Fruit fly (Drosophila melanogaster) whole organism, embryonic: ENCODE measurements around the gene CG34039.

Source experiments
- Atf3 ChIP-seq: fragments of 200-800 bp; sonication (Bioruptor generic); optimal IDR thresholded peaks from 3 replicates; lab custom pipeline; 2016; ENCODE audit warnings: missing biosample characterization, missing genetic modification characterization
- Bgb ChIP-seq: fragments of 200-800 bp; sonication (Bioruptor generic); IDR thresholded peaks from 2 replicates; pipeline ENCODE4 v1.3.6; 2022; ENCODE audit warnings: missing biosample characterization, missing genetic modification characterization; ENCODE audit not compliant: partially characterized antibody
- CG12942 ChIP-seq: fragments of 200-800 bp; sonication (Bioruptor generic); optimal IDR thresholded peaks from 3 replicates; lab custom pipeline; 2016; ENCODE audit warnings: missing biosample characterization, missing genetic modification characterization
- CG14860 ChIP-seq: fragments of 200-800 bp; sonication (Bioruptor generic); IDR thresholded peaks from 3 replicates; pipeline ENCODE4 v1.3.6; 2022; ENCODE audit warnings: missing biosample characterization, missing genetic modification characterization; ENCODE audit not compliant: partially characterized antibody
- CG15601 ChIP-seq: fragments of 200-800 bp; sonication (Bioruptor generic); optimal IDR thresholded peaks from 3 replicates; lab custom pipeline; 2019; ENCODE audit warnings: missing biosample characterization, mild to moderate bottlenecking, missing genetic modification characterization, moderate library complexity
- CG1603 ChIP-seq: fragments of 200-800 bp; sonication (Bioruptor generic); optimal IDR thresholded peaks from 2 replicates; lab custom pipeline; 2019; ENCODE audit warnings: missing biosample characterization, mild to moderate bottlenecking, missing genetic modification characterization, moderate library complexity
- CG16863 ChIP-seq: fragments of 200-800 bp; sonication (Bioruptor generic); optimal IDR thresholded peaks from 3 replicates; lab custom pipeline; 2016; ENCODE audit warnings: missing biosample characterization, missing genetic modification characterization
- CG17829 ChIP-seq: fragments of 200-800 bp; optimal IDR thresholded peaks from 2 replicates; lab custom pipeline; 2019; ENCODE audit warnings: missing biosample characterization, mild to moderate bottlenecking, missing genetic modification characterization, moderate library complexity
- CG33213 ChIP-seq: fragments of 200-800 bp; sonication (Bioruptor generic); optimal IDR thresholded peaks from 3 replicates; lab custom pipeline; 2016; ENCODE audit warnings: missing biosample characterization, missing genetic modification characterization
- CG34224 ChIP-seq: fragments of 200-800 bp; sonication (Bioruptor generic); IDR thresholded peaks from 3 replicates; pipeline ENCODE4 v1.3.6; 2022; ENCODE audit warnings: missing biosample characterization, missing genetic modification characterization; ENCODE audit not compliant: partially characterized antibody
- CG5180 ChIP-seq: fragments of 200-800 bp; sonication (Bioruptor generic); optimal IDR thresholded peaks from 3 replicates; lab custom pipeline; 2017; ENCODE audit warnings: missing biosample characterization, missing genetic modification characterization, mild to moderate bottlenecking, moderate library complexity, missing genetic modification reagents
- CG6791 ChIP-seq: fragments of 200-800 bp; sonication (Bioruptor generic); IDR thresholded peaks from 3 replicates; pipeline ENCODE4 v1.3.6; 2022; ENCODE audit warnings: missing biosample characterization, missing genetic modification characterization; ENCODE audit not compliant: partially characterized antibody
- CG9727 ChIP-seq: fragments of 200-800 bp; sonication (Bioruptor generic); optimal IDR thresholded peaks from 3 replicates; lab custom pipeline; 2017; ENCODE audit warnings: missing biosample characterization, mild to moderate bottlenecking, missing genetic modification characterization
- CHES-1-like ChIP-seq: fragments of 200-800 bp; sonication (Bioruptor generic); optimal IDR thresholded peaks from 2 replicates; lab custom pipeline; 2016; ENCODE audit warnings: missing biosample characterization, missing genetic modification characterization
- D ChIP-seq, 2 experiments: fragments of 200-800 bp in 1 of 2; fragments of >200 bp in 1 of 2; sonication (Bioruptor generic) in 1 of 2; optimal IDR thresholded peaks; 2 replicates in 1 of 2; 3 replicates in 1 of 2; lab custom pipeline; 2017; ENCODE audit warnings: mild to moderate bottlenecking in 1 of 2, missing biosample characterization in 1 of 2, missing genetic modification characterization in 1 of 2, missing genetic modification reagents in 1 of 2
- Deaf1 ChIP-seq: fragments of 200-800 bp; optimal IDR thresholded peaks from 3 replicates; lab custom pipeline; 2019; ENCODE audit warnings: missing biosample characterization, mild to moderate bottlenecking, missing genetic modification characterization, moderate library complexity
- Drgx ChIP-seq: fragments of 200-800 bp; sonication (Bioruptor generic); IDR thresholded peaks from 2 replicates; pipeline ENCODE4 v1.3.6; 2022; ENCODE audit warnings: missing biosample characterization, missing genetic modification characterization
- Ets65A ChIP-seq: fragments of 200-800 bp; sonication (Bioruptor generic); peaks from one replicate; lab custom pipeline; 2016; ENCODE audit warnings: missing biosample characterization, missing genetic modification characterization
- Gsc ChIP-seq: fragments of 200-800 bp; sonication (Bioruptor generic); IDR thresholded peaks from 2 replicates; pipeline ENCODE4 v1.3.6; 2022; ENCODE audit warnings: missing biosample characterization, missing genetic modification characterization
- HmgD ChIP-seq: fragments of 200-800 bp; sonication (Bioruptor generic); optimal IDR thresholded peaks from 3 replicates; lab custom pipeline; 2016; ENCODE audit warnings: missing biosample characterization, missing genetic modification characterization
- Jarid2 ChIP-seq: fragments of 200-800 bp; sonication (Bioruptor generic); optimal IDR thresholded peaks from 3 replicates; lab custom pipeline; 2017; ENCODE audit warnings: mild to moderate bottlenecking, missing biosample characterization, missing genetic modification reagents, missing genetic modification characterization
- Lim3 ChIP-seq: fragments of 200-800 bp; sonication (Bioruptor generic); IDR thresholded peaks from 2 replicates; pipeline ENCODE4 v1.3.6; 2022; ENCODE audit warnings: missing biosample characterization, missing genetic modification characterization
- Nf-YA ChIP-seq: fragments of 200-800 bp; sonication (Bioruptor generic); IDR thresholded peaks from 2 replicates; pipeline ENCODE4 v1.3.6; 2022; ENCODE audit warnings: missing biosample characterization, missing genetic modification characterization
- Nf-YB ChIP-seq: fragments of 200-800 bp; sonication (Bioruptor generic); optimal IDR thresholded peaks from 3 replicates; lab custom pipeline; 2019; ENCODE audit warnings: missing biosample characterization, mild to moderate bottlenecking, missing genetic modification characterization, moderate library complexity
- Opbp ChIP-seq: fragments of 200-800 bp; sonication (Bioruptor generic); IDR thresholded peaks from 3 replicates; pipeline ENCODE4 v1.3.6; 2022; ENCODE audit warnings: missing biosample characterization, missing genetic modification characterization; ENCODE audit not compliant: partially characterized antibody
- Sin3A ChIP-seq: fragments of >200 bp; optimal IDR thresholded peaks from 2 replicates; lab custom pipeline; 2018
- abd-A ChIP-seq: fragments of 200-800 bp; sonication (Bioruptor generic); optimal IDR thresholded peaks from 3 replicates; lab custom pipeline; 2019; ENCODE audit warnings: missing biosample characterization, mild to moderate bottlenecking, missing genetic modification characterization, moderate library complexity
- amos ChIP-seq: fragments of 200-800 bp; sonication (Bioruptor generic); IDR thresholded peaks from 2 replicates; pipeline ENCODE4 v1.3.6; 2022; ENCODE audit warnings: missing biosample characterization, missing genetic modification characterization; ENCODE audit not compliant: partially characterized antibody
- ato ChIP-seq: fragments of 200-800 bp; sonication (Bioruptor generic); IDR thresholded peaks from 2 replicates; pipeline ENCODE4 v1.3.6; 2022; ENCODE audit warnings: missing biosample characterization, missing genetic modification characterization; ENCODE audit not compliant: partially characterized antibody
- cg ChIP-seq: fragments of 200-800 bp; sonication (Bioruptor generic); optimal IDR thresholded peaks from 3 replicates; lab custom pipeline; 2019; ENCODE audit warnings: missing biosample characterization, mild to moderate bottlenecking, missing genetic modification characterization, moderate library complexity
- chm ChIP-seq: fragments of 200-800 bp; sonication (Bioruptor generic); IDR thresholded peaks from 2 replicates; pipeline ENCODE4 v1.3.6; 2022; ENCODE audit warnings: missing biosample characterization, missing genetic modification characterization
- ewg ChIP-seq: fragments of 200-800 bp; sonication (Bioruptor generic); optimal IDR thresholded peaks from 3 replicates; lab custom pipeline; 2017; ENCODE audit warnings: mild to moderate bottlenecking, missing biosample characterization, missing genetic modification reagents, missing genetic modification characterization
- gsb-n ChIP-seq: fragments of 200-800 bp; sonication (Bioruptor generic); optimal IDR thresholded peaks from 3 replicates; lab custom pipeline; 2018; ENCODE audit warnings: missing biosample characterization, mild to moderate bottlenecking, missing genetic modification characterization
- hkb ChIP-seq, 2 experiments: fragments of 200-800 bp in 1 of 2; fragments of >200 bp in 1 of 2; sonication (Bioruptor generic) in 1 of 2; IDR thresholded peaks in 1 of 2; optimal IDR thresholded peaks in 1 of 2; 2 replicates each; pipeline versions ENCODE4 v1.3.6 to Lab custom; 2017 to 2022; ENCODE audit warnings: missing biosample characterization in 1 of 2, missing genetic modification characterization in 1 of 2
- hth ChIP-seq: fragments of >200 bp; optimal IDR thresholded peaks from 2 replicates; lab custom pipeline; 2017; ENCODE audit warnings: inconsistent platforms
- jigr1 ChIP-seq: fragments of 200-800 bp; sonication (Bioruptor generic); IDR thresholded peaks from 3 replicates; pipeline ENCODE4 v1.3.6; 2022; ENCODE audit warnings: missing biosample characterization, missing genetic modification characterization
- ken ChIP-seq: fragments of 200-800 bp; sonication (Bioruptor generic); IDR thresholded peaks from 3 replicates; pipeline ENCODE4 v1.3.6; 2022; ENCODE audit warnings: missing biosample characterization, missing genetic modification characterization
- lmd ChIP-seq: fragments of 200-800 bp; sonication (Bioruptor generic); IDR thresholded peaks from 2 replicates; pipeline ENCODE4 v1.3.6; 2022; ENCODE audit warnings: missing biosample characterization, missing genetic modification characterization
- mirr ChIP-seq: fragments of 200-800 bp; sonication (Bioruptor generic); optimal IDR thresholded peaks from 3 replicates; lab custom pipeline; 2018; ENCODE audit warnings: missing biosample characterization, mild to moderate bottlenecking, missing genetic modification characterization
- pfk ChIP-seq: fragments of 200-800 bp; sonication (Bioruptor generic); optimal IDR thresholded peaks from 2 replicates; lab custom pipeline; 2018; ENCODE audit warnings: missing biosample characterization, mild to moderate bottlenecking, missing genetic modification characterization, moderate library complexity
- phol ChIP-seq: fragments of 200-800 bp; sonication (Bioruptor generic); optimal IDR thresholded peaks from 3 replicates; lab custom pipeline; 2018; ENCODE audit warnings: missing biosample characterization, mild to moderate bottlenecking, missing genetic modification characterization, moderate library complexity
- sc ChIP-seq, 3 experiments: fragments of >200 bp in 2 of 3; fragments of 200-800 bp in 1 of 3; sonication (Bioruptor generic) in 1 of 3; optimal IDR thresholded peaks; 2 replicates in 2 of 3; 3 replicates in 1 of 3; lab custom pipeline; 2017; ENCODE audit warnings: mild to moderate bottlenecking in 1 of 3, missing biosample characterization in 1 of 3, missing genetic modification characterization in 1 of 3, missing genetic modification reagents in 1 of 3
- sd ChIP-seq: fragments of 200-800 bp; sonication (Bioruptor generic); optimal IDR thresholded peaks from 3 replicates; lab custom pipeline; 2018; ENCODE audit warnings: missing biosample characterization, mild to moderate bottlenecking, missing genetic modification characterization, moderate library complexity
- seq ChIP-seq: fragments of 200-800 bp; sonication (Bioruptor generic); IDR thresholded peaks from 2 replicates; pipeline ENCODE4 v1.3.6; 2022; ENCODE audit warnings: missing biosample characterization, missing genetic modification characterization
- tna ChIP-seq: fragments of 200-800 bp; sonication (Bioruptor generic); IDR thresholded peaks from 2 replicates; pipeline ENCODE4 v1.3.6; 2022; ENCODE audit warnings: missing biosample characterization, missing genetic modification characterization; ENCODE audit not compliant: partially characterized antibody
- twi ChIP-seq: fragments of 200-800 bp; optimal IDR thresholded peaks from 2 replicates; lab custom pipeline; 2019; ENCODE audit warnings: missing biosample characterization, mild to moderate bottlenecking, missing genetic modification characterization, moderate library complexity
- vfl ChIP-seq: fragments of 200-800 bp; sonication (Bioruptor generic); optimal IDR thresholded peaks from 2 replicates; lab custom pipeline; 2016; ENCODE audit warnings: missing biosample characterization, missing genetic modification characterization
- z ChIP-seq: fragments of 200-800 bp; sonication (Bioruptor generic); IDR thresholded peaks from 3 replicates; pipeline ENCODE4 v1.3.6; 2022; ENCODE audit warnings: missing biosample characterization, missing genetic modification characterization

CG34039 gene

dm6 chr3L:14578896-14579295, 19.1 kb downstream of the CG34039 start:
- TF ChIP-seq lmd (GFP tag; lab: Robert Waterston, UW) (no peak), Ets65A (no peak), ken (GFP tag; lab: Robert Waterston, UW) (no peak), vfl (GFP tag; lab: Kevin White, UChicago) (no peak), CG17829 (tag; lab: Kevin White, UChicago) (peak; percentile 19), HmgD (GFP tag; lab: Kevin White, UChicago) (peak; percentile 8), Sin3A (lab: Kevin White, UChicago) (no peak), gsb-n (tag; lab: Kevin White, UChicago) (no peak), hkb (optimal IDR thresholded peaks at IDR 0.05; lab: Kevin White, UChicago) (no peak), hkb (GFP tag; IDR thresholded peaks at IDR 0.05; lab: Robert Waterston, UW) (peak; percentile 45; the same call in 1 of the 2 replicates), cg (GFP tag; lab: Kevin White, UChicago) (peak; percentile 82), CG14860 (GFP tag; lab: Robert Waterston, UW) (no peak), ato (peak; percentile 35; the same call in 1 of the 2 replicates), Drgx (GFP tag; lab: Robert Waterston, UW) (no peak), Gsc (GFP tag; lab: Robert Waterston, UW) (no peak), CG6791 (peak; percentile 42; the same call in 1 of the 3 replicates), D (optimal IDR thresholded peaks at IDR 0.05; lab: Kevin White, UChicago) (peak; percentile 8), D (GFP tag; optimal IDR thresholded peaks at IDR 0.05; lab: Kevin White, UChicago) (no peak), chm (GFP tag; lab: Robert Waterston, UW) (peak; percentile 56; the same call in 1 of the 2 replicates), pfk (GFP tag; lab: Kevin White, UChicago) (peak; percentile 100), CG5180 (GFP tag; lab: Kevin White, UChicago) (no peak), CG15601 (tag; lab: Kevin White, UChicago) (peak; percentile 28), abd-A (tag; lab: Kevin White, UChicago) (peak; percentile 76), CG34224 (GFP tag; lab: Robert Waterston, UW) (peak; percentile 30; the same call in 1 of the 3 replicates), Lim3 (no peak), hth (peak; percentile 99), Bgb (peak; percentile 67), CG12942 (GFP tag; lab: Kevin White, UChicago) (no peak), Opbp (GFP tag; lab: Robert Waterston, UW) (peak; percentile 60; the same call in 1 of the 3 replicates), sc (optimal IDR thresholded peaks at IDR 0.05; lab: Kevin White, UChicago) (no peak), sc (GFP tag; optimal IDR thresholded peaks at IDR 0.05; lab: Kevin White, UChicago) (no peak), Deaf1 (peak; percentile 39), CG9727 (GFP tag; lab: Kevin White, UChicago) (no peak), z (peak; percentile 99), Atf3 (GFP tag; lab: Kevin White, UChicago) (no peak), twi (tag; lab: Kevin White, UChicago) (peak; percentile 29), ewg (peak; percentile 94), sd (tag; lab: Kevin White, UChicago) (peak; percentile 81), tna (no peak; the same call in 1 of the 2 replicates), amos (GFP tag; lab: Robert Waterston, UW) (peak; percentile 45; the same call in 1 of the 2 replicates), jigr1 (GFP tag; lab: Robert Waterston, UW) (no peak), CG16863 (no peak), phol (tag; lab: Kevin White, UChicago) (peak; percentile 77), Nf-YA (GFP tag; lab: Robert Waterston, UW) (0 out of 2 replicates have a peak, but pooled peaks have one; percentile 31), CG1603 (no peak), mirr (GFP tag; lab: Kevin White, UChicago) (peak; percentile 17), Jarid2 (GFP tag; lab: Kevin White, UChicago) (peak; percentile 75), CG33213 (no peak), Nf-YB (GFP tag; lab: Kevin White, UChicago) (peak; percentile 95), CHES-1-like (no peak), seq (peak; percentile 73; the same call in 1 of the 2 replicates)
